Fruit fly (Drosophila melanogaster): Measurements from ENCODE around the gene CG12075.

CG12075 gene

DNA sequence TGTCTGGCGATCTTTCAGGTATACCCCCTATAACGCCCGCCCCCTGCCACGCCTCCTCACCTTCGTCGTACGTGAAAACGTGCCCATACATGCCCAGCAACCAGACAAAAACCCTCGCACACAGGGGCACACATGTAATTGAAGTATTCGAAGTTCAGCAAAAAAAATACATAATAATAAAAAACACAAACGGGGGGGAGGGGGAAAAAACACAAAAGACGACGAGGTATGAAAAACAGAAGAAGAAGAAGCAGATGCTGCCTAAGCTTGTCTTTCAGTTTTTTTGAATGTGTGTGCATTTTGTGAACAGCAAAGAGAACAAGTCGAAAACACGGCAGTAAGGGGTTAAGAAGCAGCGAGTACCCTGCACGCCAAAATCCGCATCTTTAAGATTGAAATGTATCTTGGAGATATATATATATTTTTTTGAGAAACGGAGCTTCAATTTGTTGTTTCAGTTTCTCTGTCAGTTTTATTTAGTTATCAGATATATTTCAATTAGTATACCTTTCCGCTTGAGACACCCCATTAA is 50.8 kb downstream of the CG12075 start:
- TF ChIP-seq toe (GFP tag; optimal IDR thresholded peaks at IDR 0.05), result no peak
- no peak for TF ChIP-seq CG7101 (tag; optimal IDR thresholded peaks at IDR 0.05)
- no peak for TF ChIP-seq ovo (GFP tag; optimal IDR thresholded peaks at IDR 0.05)
- TF ChIP-seq bab1 (GFP tag; optimal IDR thresholded peaks at IDR 0.05), result peak; percentile 18
- TF ChIP-seq cic (GFP tag; optimal IDR thresholded peaks at IDR 0.05), result no peak
- TF ChIP-seq kay (GFP tag; ENCODE audit: borderline replicate concordance), result no peak
- TF ChIP-seq CG1620 (GFP tag; optimal IDR thresholded peaks at IDR 0.05), result no peak
- no peak for TF ChIP-seq Hr96 (GFP tag; optimal IDR thresholded peaks at IDR 0.05)
- TF ChIP-seq Clk (GFP tag; optimal IDR thresholded peaks at IDR 0.05), result no peak
- TF ChIP-seq Crg-1 (GFP tag; optimal IDR thresholded peaks at IDR 0.05), result no peak
- TF ChIP-seq Mnt (GFP tag; optimal IDR thresholded peaks at IDR 0.05), result peak; percentile 9
- TF ChIP-seq CG33017 (tag; optimal IDR thresholded peaks at IDR 0.05), result no peak
- TF ChIP-seq tj (GFP tag; optimal IDR thresholded peaks at IDR 0.05), result peak; percentile 89
- no peak for TF ChIP-seq CG14711 (tag; optimal IDR thresholded peaks at IDR 0.05)
- TF ChIP-seq CG11617 (GFP tag; optimal IDR thresholded peaks at IDR 0.05), result no peak
- TF ChIP-seq CG5204 (GFP tag; optimal IDR thresholded peaks at IDR 0.05), result no peak
- no peak for TF ChIP-seq pad (GFP tag; optimal IDR thresholded peaks at IDR 0.05)
- no peak for TF ChIP-seq CG12768 (GFP tag; optimal IDR thresholded peaks at IDR 0.05)
- no peak for TF ChIP-seq CG7045 (GFP tag; optimal IDR thresholded peaks at IDR 0.05)

DNA sequence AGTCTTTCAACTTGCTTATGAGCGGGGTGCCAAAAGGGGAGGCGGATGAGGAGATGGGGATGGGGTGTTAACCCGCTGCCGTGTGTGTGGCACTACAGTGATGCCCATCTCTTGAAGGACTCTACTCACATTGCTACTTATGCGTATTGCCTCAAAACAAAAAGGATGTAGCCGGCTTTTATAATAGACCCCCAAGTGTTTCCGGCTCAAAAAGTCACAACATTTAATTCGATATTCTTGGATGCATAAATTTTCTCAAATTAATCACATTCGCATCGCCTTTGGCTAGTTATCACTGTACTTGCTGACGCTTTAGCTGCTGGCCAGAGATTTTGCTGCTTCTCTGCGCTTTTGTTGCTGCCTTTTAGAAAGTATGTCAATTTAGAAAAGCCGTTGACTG is 52.9 kb downstream of the CG12075 start:
- no peak for TF ChIP-seq CG33017 (tag; optimal IDR thresholded peaks at IDR 0.05)
- TF ChIP-seq CG7101 (tag; optimal IDR thresholded peaks at IDR 0.05), result no peak
- peak; percentile 34 for TF ChIP-seq CG5204 (GFP tag; optimal IDR thresholded peaks at IDR 0.05)
- TF ChIP-seq pad (GFP tag; optimal IDR thresholded peaks at IDR 0.05), result no peak

DNA sequence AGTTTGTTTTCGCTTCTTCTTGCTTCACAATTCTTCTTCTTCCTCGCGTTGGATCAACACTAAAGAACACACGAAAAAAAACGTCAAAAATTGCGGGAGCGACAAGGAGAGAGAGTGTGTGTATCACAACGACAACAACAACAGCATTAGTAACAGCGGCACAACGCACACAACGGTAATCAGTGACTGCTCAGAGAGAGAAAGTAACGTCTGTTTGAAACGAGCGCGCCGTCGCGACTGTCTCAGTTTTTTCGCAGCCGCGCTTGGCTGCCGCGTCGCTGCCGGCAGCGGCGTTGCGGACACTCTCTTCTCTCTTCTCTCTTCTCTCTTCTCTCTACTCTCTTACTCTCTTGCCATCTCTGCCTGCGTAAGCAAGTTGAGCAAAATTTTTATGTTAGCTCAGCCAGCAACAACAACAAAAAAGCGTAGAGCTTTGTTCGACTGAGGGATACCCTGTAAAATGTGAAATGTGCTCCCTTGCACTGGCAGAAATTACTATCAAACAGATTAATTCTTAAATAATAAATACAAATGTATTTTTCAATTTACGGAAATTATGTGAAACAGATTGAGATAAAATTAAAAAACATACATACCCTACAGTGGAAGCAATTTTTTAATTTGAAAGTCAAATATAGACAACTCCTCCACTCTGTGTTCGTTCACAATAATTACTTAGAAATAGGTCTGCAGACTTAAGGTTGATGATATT is 53.6 kb downstream of the CG12075 start:
- TF ChIP-seq bab1 (GFP tag; optimal IDR thresholded peaks at IDR 0.05), result peak; percentile 49
- TF ChIP-seq toe (GFP tag; optimal IDR thresholded peaks at IDR 0.05), result no peak
- TF ChIP-seq tj (GFP tag; optimal IDR thresholded peaks at IDR 0.05), result peak; percentile 88
- no peak for TF ChIP-seq CG7101 (tag; optimal IDR thresholded peaks at IDR 0.05)
- TF ChIP-seq pad (GFP tag; optimal IDR thresholded peaks at IDR 0.05), result no peak
- peak; percentile 33 for TF ChIP-seq CG5204 (GFP tag; optimal IDR thresholded peaks at IDR 0.05)
- TF ChIP-seq CG11617 (GFP tag; optimal IDR thresholded peaks at IDR 0.05), result peak; percentile 37
- no peak for TF ChIP-seq CG12768 (GFP tag; optimal IDR thresholded peaks at IDR 0.05)
- TF ChIP-seq Crg-1 (GFP tag; optimal IDR thresholded peaks at IDR 0.05), result peak; percentile 40
- TF ChIP-seq CG14711 (tag; optimal IDR thresholded peaks at IDR 0.05), result peak; percentile 42
- no peak for TF ChIP-seq cnc (optimal IDR thresholded peaks at IDR 0.05)
- no peak for TF ChIP-seq CG33017 (tag; optimal IDR thresholded peaks at IDR 0.05)
- peak; percentile 82 for TF ChIP-seq ovo (GFP tag; optimal IDR thresholded peaks at IDR 0.05)
- TF ChIP-seq CG1620 (GFP tag; optimal IDR thresholded peaks at IDR 0.05), result no peak
- no peak for TF ChIP-seq Hr96 (GFP tag; optimal IDR thresholded peaks at IDR 0.05)
- TF ChIP-seq Mnt (GFP tag; optimal IDR thresholded peaks at IDR 0.05), result peak; percentile 52
- TF ChIP-seq cic (GFP tag; optimal IDR thresholded peaks at IDR 0.05), result no peak
- no peak for TF ChIP-seq Clk (GFP tag; optimal IDR thresholded peaks at IDR 0.05)
- TF ChIP-seq CG7045 (GFP tag; optimal IDR thresholded peaks at IDR 0.05), result no peak
- no peak for TF ChIP-seq kay (GFP tag; ENCODE audit: borderline replicate concordance)

DNA sequence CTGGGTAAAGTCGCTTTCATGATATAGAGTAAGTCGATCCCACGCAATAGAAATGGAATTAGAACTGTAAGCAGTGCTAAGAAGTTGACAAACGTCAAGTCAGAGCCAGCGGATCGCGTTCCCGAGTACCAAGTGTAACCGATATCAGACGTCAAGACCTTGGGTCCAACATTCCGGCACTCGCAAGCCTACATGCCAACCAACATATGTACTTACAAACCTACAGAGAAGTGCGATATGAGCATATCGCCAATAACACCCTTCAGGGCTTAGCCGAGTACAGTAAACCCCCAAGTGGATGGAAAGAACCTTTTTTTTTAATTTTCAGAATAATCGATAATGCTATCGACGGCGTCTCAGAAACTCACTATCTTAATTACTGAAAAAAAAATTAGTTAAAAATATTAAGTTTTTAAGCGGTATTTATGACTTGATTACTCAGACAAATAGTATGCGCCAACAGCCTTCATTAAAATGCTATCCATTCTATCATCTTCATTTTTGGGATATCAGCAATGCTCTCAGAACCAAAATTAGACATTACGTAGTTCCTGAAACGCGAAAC is 54.4 kb downstream of the CG12075 start:
- TF ChIP-seq bab1 (GFP tag; optimal IDR thresholded peaks at IDR 0.05), result peak; percentile 76
- TF ChIP-seq CG7045 (GFP tag; optimal IDR thresholded peaks at IDR 0.05), result no peak
- TF ChIP-seq CG5204 (GFP tag; optimal IDR thresholded peaks at IDR 0.05), result peak; percentile 10
- peak; percentile 7 for TF ChIP-seq CG14711 (tag; optimal IDR thresholded peaks at IDR 0.05)
- TF ChIP-seq Crg-1 (GFP tag; optimal IDR thresholded peaks at IDR 0.05), result no peak
- no peak for TF ChIP-seq Mnt (GFP tag; optimal IDR thresholded peaks at IDR 0.05)
- TF ChIP-seq tj (GFP tag; optimal IDR thresholded peaks at IDR 0.05), result peak; percentile 19
- no peak for TF ChIP-seq pad (GFP tag; optimal IDR thresholded peaks at IDR 0.05)
- TF ChIP-seq CG7101 (tag; optimal IDR thresholded peaks at IDR 0.05), result peak; percentile 53

DNA sequence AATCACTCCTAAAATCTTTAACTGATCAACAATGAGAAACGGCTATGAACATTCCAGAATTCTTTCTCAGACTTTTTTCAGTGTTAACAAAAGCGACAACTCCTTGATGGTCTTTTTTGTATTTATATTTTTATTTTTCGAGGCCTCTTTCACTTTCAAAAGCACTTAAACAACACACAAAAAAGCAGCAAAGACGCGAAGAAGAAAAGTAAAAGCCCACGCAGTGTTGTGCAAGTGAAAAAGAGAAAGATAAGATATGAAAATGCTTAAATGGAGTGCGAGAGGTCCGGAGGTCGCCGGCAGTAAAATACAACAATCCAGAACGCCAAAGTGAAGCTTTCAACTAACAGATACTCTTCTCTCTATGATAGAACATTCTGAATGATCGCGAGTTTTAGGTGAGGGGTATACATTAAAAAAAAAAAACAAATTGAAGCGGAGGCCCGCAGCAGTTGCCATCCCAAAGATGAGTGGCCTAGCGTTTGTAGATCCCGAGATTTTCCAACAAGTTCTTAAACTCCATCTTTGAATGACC is 55.3 kb downstream of the CG12075 start:
- TF ChIP-seq tj (GFP tag; optimal IDR thresholded peaks at IDR 0.05), result no peak
- no peak for TF ChIP-seq CG12768 (GFP tag; optimal IDR thresholded peaks at IDR 0.05)
- TF ChIP-seq CG7101 (tag; optimal IDR thresholded peaks at IDR 0.05), result no peak
- no peak for TF ChIP-seq ovo (GFP tag; optimal IDR thresholded peaks at IDR 0.05)
- no peak for TF ChIP-seq Crg-1 (GFP tag; optimal IDR thresholded peaks at IDR 0.05)
- TF ChIP-seq bab1 (GFP tag; optimal IDR thresholded peaks at IDR 0.05), result no peak
- no peak for TF ChIP-seq CG1620 (GFP tag; optimal IDR thresholded peaks at IDR 0.05)
- TF ChIP-seq CG14711 (tag; optimal IDR thresholded peaks at IDR 0.05), result no peak
- no peak for TF ChIP-seq kay (GFP tag; ENCODE audit: borderline replicate concordance)
- no peak for TF ChIP-seq CG7045 (GFP tag; optimal IDR thresholded peaks at IDR 0.05)
- TF ChIP-seq cic (GFP tag; optimal IDR thresholded peaks at IDR 0.05), result no peak
- TF ChIP-seq CG33017 (tag; optimal IDR thresholded peaks at IDR 0.05), result no peak
- TF ChIP-seq Hr96 (GFP tag; optimal IDR thresholded peaks at IDR 0.05), result no peak
- no peak for TF ChIP-seq Clk (GFP tag; optimal IDR thresholded peaks at IDR 0.05)
- TF ChIP-seq CG5204 (GFP tag; optimal IDR thresholded peaks at IDR 0.05), result no peak
